Worm (Caenorhabditis elegans) whole organism, early embryonic: Measurements from ENCODE around the gene kin-20.
A peak's percentile ranks its signal among the peaks of the same experiment; 100 is the strongest.

ENCODE experiments used
- B0310.2 ChIP-seq: sonication (generic microtip); optimal IDR thresholded peaks from 2 replicates; lab custom pipeline; 2016; ENCODE audit warnings: mild to moderate bottlenecking, missing genetic modification characterization, missing compliant biosample characterization
- F13C5.2 ChIP-seq: sonication (generic microtip); optimal IDR thresholded peaks from 2 replicates; lab custom pipeline; 2017; ENCODE audit warnings: mild to moderate bottlenecking, missing genetic modification characterization, inconsistent platforms, missing compliant biosample characterization
- aly-1 ChIP-seq: sonication (generic microtip); optimal IDR thresholded peaks from 2 replicates; lab custom pipeline; 2016; ENCODE audit warnings: missing genetic modification characterization, missing compliant biosample characterization
- ama-1 ChIP-seq: fragments of 150-350 bp; optimal IDR thresholded peaks from 2 replicates; lab custom pipeline; 2014
- ceh-13 ChIP-seq: fragments of 200-800 bp; sonication (Bioruptor generic); optimal IDR thresholded peaks from 2 replicates; lab custom pipeline; 2018; ENCODE audit warnings: mild to moderate bottlenecking, missing genetic modification characterization, missing compliant biosample characterization
- ceh-36 ChIP-seq: sonication (generic microtip); optimal IDR thresholded peaks from 2 replicates; lab custom pipeline; 2016; ENCODE audit warnings: missing genetic modification characterization, inconsistent platforms, missing compliant biosample characterization
- ets-7 ChIP-seq: sonication (generic microtip); optimal IDR thresholded peaks from 2 replicates; lab custom pipeline; 2016; ENCODE audit warnings: missing genotype, missing genetic modification characterization, missing compliant biosample characterization
- flt-1 ChIP-seq: fragments of 200-800 bp; sonication (Bioruptor generic); IDR thresholded peaks from 2 replicates; pipeline ENCODE4 v1.3.6; 2022; ENCODE audit warnings: missing genetic modification characterization, missing compliant biosample characterization
- hmbx-1 ChIP-seq: sonication (generic microtip); optimal IDR thresholded peaks from 2 replicates; lab custom pipeline; 2016; ENCODE audit warnings: mild to moderate bottlenecking, missing genetic modification characterization, missing compliant biosample characterization
- hmg-4 ChIP-seq: fragments of 200-800 bp; sonication (Bioruptor generic); optimal IDR thresholded peaks from 2 replicates; lab custom pipeline; 2018; ENCODE audit warnings: mild to moderate bottlenecking, missing genetic modification characterization, missing compliant biosample characterization
- hnd-1 ChIP-seq: sonication (generic microtip); optimal IDR thresholded peaks from 2 replicates; lab custom pipeline; 2016; ENCODE audit warnings: missing genetic modification characterization, missing compliant biosample characterization
- pes-1 ChIP-seq: fragments of 200-800 bp; sonication (Bioruptor generic); IDR thresholded peaks from 2 replicates; pipeline ENCODE4 v1.3.6; 2022; ENCODE audit warnings: missing genetic modification reagents, missing genetic modification characterization, missing compliant biosample characterization
- scrt-1 ChIP-seq: fragments of 200-800 bp; sonication (Bioruptor generic); IDR thresholded peaks from 2 replicates; pipeline ENCODE4 v1.3.6; 2022; ENCODE audit warnings: missing genetic modification characterization, missing compliant biosample characterization
- sea-1 ChIP-seq: fragments of 200-800 bp; sonication (Bioruptor generic); conservative IDR thresholded peaks from 2 replicates; pipeline ENCODE4 v1.3.6; 2022; ENCODE audit warnings: missing genetic modification characterization, missing compliant biosample characterization
- tbx-11 ChIP-seq: fragments of 200-800 bp; sonication (Bioruptor generic); IDR thresholded peaks from 2 replicates; pipeline ENCODE4 v1.3.6; 2022; ENCODE audit warnings: missing genetic modification characterization, missing compliant biosample characterization
- tbx-37 ChIP-seq: fragments of 200-800 bp; sonication (Bioruptor generic); conservative IDR thresholded peaks from 2 replicates; pipeline ENCODE4 v1.3.6; 2022; ENCODE audit warnings: missing genetic modification reagents, missing genetic modification characterization, missing compliant biosample characterization
- tra-4 ChIP-seq: sonication (generic microtip); optimal IDR thresholded peaks from 2 replicates; lab custom pipeline; 2017; ENCODE audit warnings: missing genetic modification characterization, missing compliant biosample characterization

Gene kin-20

ce11 chrX:15277714-15278187, at the start of gene kin-20:
Gene kin-20 (minus strand): TSS chrX:15277764.
- no peak for TF ChIP-seq ets-7 (tag; lab: Kevin White, UChicago)
- TF ChIP-seq tbx-37 (GFP tag; lab: Robert Waterston, UW): 0 out of 2 replicates have a peak, but pooled peaks have one; percentile 18
- peak; percentile 76 for TF ChIP-seq hmg-4 (GFP tag; lab: Kevin White, UChicago)

DNA sequence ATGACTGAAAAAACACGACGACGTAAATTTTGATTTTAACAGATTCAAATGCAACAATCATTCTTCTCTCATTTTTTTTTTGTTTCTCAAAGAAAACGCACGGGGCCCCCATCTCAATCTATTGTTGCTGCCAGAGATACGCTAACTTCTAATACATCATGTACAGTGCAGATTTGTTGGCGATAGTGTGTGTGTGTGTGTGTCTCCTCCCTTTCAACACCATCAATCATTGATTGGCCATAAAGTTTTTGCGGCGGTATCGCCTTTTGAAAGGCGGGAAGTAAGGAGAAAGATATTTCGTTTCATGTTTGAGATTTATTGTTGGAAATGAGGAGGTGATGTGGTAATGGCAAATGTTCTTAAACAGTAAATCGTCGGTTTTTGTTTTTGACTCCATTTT, 49.7 kb upstream of the kin-20 start:
- TF ChIP-seq hnd-1 (tag; lab: Kevin White, UChicago): no peak
- TF ChIP-seq ceh-13: no peak
- TF ChIP-seq hmg-4 (GFP tag; lab: Kevin White, UChicago): no peak
- no peak for TF ChIP-seq tbx-37 (GFP tag; lab: Robert Waterston, UW)
- TF ChIP-seq ceh-36 (tag; lab: Kevin White, UChicago): no peak
- no peak for TF ChIP-seq F13C5.2 (tag; lab: Kevin White, UChicago)
- no peak for TF ChIP-seq ets-7 (tag; lab: Kevin White, UChicago)
- TF ChIP-seq flt-1 (GFP tag; lab: Robert Waterston, UW): no peak
- no peak for TF ChIP-seq B0310.2
- no peak for TF ChIP-seq aly-1 (tag; lab: Kevin White, UChicago)
- no peak for TF ChIP-seq tbx-11 (GFP tag; lab: Robert Waterston, UW)
- no peak for TF ChIP-seq scrt-1 (GFP tag; lab: Robert Waterston, UW)
- no peak for TF ChIP-seq sea-1 (GFP tag; lab: Robert Waterston, UW)

ce11 chrX:15325709-15326108, 48.1 kb upstream of the kin-20 start, which contains the start of gene Y15E3A.3:
Gene Y15E3A.3 (minus strand): TSS chrX:15325809.
- TF ChIP-seq ceh-13 (no peak), scrt-1 (GFP tag; lab: Robert Waterston, UW) (no peak), ets-7 (tag; lab: Kevin White, UChicago) (no peak), aly-1 (tag; lab: Kevin White, UChicago) (no peak), sea-1 (GFP tag; lab: Robert Waterston, UW) (no peak), hnd-1 (tag; lab: Kevin White, UChicago) (no peak)

DNA sequence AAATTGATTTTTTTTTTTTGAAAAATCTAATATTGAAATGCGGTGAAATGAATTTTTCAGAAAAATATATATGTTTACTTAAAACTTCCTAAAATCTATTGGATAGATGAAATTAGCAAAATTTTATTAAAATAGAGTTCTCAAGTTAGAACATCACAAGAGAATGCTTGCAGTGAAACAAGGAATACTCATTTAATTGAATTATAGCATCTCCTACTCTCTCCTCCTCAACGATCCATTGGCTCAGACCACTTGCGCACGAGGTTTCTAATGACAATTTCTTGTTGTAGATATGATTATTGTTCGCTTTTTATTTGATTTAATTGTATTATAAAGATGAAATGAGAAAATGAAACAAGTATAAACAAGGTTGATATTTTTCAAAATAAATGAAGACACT, 44.2 kb upstream of the kin-20 start:
- TF ChIP-seq pes-1 (GFP tag; lab: Robert Waterston, UW) (no peak), ceh-36 (tag; lab: Kevin White, UChicago) (no peak), hmg-4 (GFP tag; lab: Kevin White, UChicago) (no peak), tbx-37 (GFP tag; lab: Robert Waterston, UW) (no peak), sea-1 (GFP tag; lab: Robert Waterston, UW) (no peak), tra-4 (tag; lab: Kevin White, UChicago) (no peak), aly-1 (tag; lab: Kevin White, UChicago) (no peak), flt-1 (GFP tag; lab: Robert Waterston, UW) (no peak), hmbx-1 (no peak), scrt-1 (GFP tag; lab: Robert Waterston, UW) (no peak), tbx-11 (GFP tag; lab: Robert Waterston, UW) (no peak), ets-7 (tag; lab: Kevin White, UChicago) (no peak), ceh-13 (no peak), ama-1 (lab: Kevin White, UChicago) (no peak), B0310.2 (no peak), hnd-1 (tag; lab: Kevin White, UChicago) (no peak), F13C5.2 (tag; lab: Kevin White, UChicago) (no peak)

DNA sequence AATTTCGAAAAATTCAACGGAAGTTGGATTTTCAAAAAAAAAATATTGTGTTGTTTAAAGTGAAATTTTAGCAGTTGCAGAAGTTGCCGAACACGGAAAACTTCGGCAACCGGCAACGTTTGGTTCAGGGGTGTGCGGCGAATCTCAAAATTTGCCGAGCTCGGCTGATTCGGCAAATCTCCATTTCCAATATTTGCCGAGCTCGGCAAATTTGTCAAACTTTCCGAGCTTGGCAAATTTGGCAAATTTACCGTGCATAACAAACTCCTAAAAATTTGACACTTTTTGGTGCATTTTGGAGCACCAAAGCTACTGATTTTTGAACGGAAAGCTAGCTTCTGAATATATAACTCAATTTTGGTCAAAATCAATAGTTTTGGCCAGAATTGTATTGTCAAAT, 43.7 kb upstream of the kin-20 start:
- TF ChIP-seq F13C5.2 (tag; lab: Kevin White, UChicago) (no peak), hmbx-1 (no peak), tra-4 (tag; lab: Kevin White, UChicago) (no peak), B0310.2 (no peak), hnd-1 (tag; lab: Kevin White, UChicago) (no peak), ceh-36 (tag; lab: Kevin White, UChicago) (no peak), tbx-37 (GFP tag; lab: Robert Waterston, UW) (no peak), aly-1 (tag; lab: Kevin White, UChicago) (no peak), ets-7 (tag; lab: Kevin White, UChicago) (no peak), flt-1 (GFP tag; lab: Robert Waterston, UW) (no peak), hmg-4 (GFP tag; lab: Kevin White, UChicago) (no peak), ama-1 (lab: Kevin White, UChicago) (no peak)

DNA sequence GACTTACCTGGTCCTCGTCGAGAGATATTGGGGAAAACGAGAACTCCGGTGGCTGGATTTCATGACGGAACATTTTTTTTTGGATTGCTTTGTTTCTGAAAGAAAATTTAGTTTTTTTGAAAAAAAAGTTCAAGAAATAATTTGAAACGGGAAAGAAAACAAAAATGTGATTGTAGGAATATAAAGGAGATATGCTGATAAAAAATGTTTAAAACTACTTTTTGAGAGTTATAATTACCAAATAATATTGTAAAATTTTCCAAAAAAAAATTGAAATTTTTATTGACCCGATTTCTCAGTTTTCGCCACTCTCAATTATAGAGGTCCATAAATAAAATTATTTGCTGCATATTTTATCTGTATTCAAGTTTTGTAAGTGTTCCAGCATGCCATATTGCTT, 39.6 kb upstream of the kin-20 start, which contains the start of gene glb-28:
Gene glb-28, minus strand, starts transcription at position 101 of the 400 bp plus-strand sequence.
- no peak for TF ChIP-seq hmbx-1
- no peak for TF ChIP-seq F13C5.2 (tag; lab: Kevin White, UChicago)
- TF ChIP-seq flt-1 (GFP tag; lab: Robert Waterston, UW): no peak
- no peak for TF ChIP-seq B0310.2
- TF ChIP-seq tbx-11 (GFP tag; lab: Robert Waterston, UW): no peak
- no peak for TF ChIP-seq ama-1 (lab: Kevin White, UChicago)
- TF ChIP-seq ceh-13: no peak
- no peak for TF ChIP-seq hnd-1 (tag; lab: Kevin White, UChicago)
- no peak for TF ChIP-seq tbx-37 (GFP tag; lab: Robert Waterston, UW)
- TF ChIP-seq aly-1 (tag; lab: Kevin White, UChicago): no peak

DNA sequence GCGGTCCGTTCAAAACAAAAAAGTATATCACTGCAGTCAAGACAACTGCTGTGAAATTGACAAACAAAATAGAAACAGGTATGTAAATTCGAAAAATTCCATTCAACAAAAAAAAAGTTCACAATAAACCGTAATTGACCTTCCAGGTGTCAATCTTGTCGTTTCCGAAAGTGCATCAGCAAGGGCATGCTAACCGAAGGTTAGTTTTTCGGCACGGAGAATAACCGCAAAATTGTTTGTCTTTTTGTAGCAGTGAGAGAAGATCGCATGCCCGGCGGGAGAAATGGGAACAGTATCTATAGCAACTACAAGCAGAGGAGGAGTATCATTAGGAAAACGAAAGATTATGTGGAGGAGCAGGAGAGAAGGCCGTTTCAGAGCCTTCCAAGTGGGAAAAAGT, 35.1 kb upstream of the kin-20 start:
- TF ChIP-seq tbx-11 (GFP tag; lab: Robert Waterston, UW): no peak
- no peak for TF ChIP-seq hmbx-1
- no peak for TF ChIP-seq hnd-1 (tag; lab: Kevin White, UChicago)
- no peak for TF ChIP-seq ceh-13
- no peak for TF ChIP-seq ceh-36 (tag; lab: Kevin White, UChicago)
- TF ChIP-seq pes-1 (GFP tag; lab: Robert Waterston, UW): no peak
- TF ChIP-seq tra-4 (tag; lab: Kevin White, UChicago): no peak
- no peak for TF ChIP-seq ets-7 (tag; lab: Kevin White, UChicago)
- TF ChIP-seq hmg-4 (GFP tag; lab: Kevin White, UChicago): no peak
- TF ChIP-seq B0310.2: no peak
- TF ChIP-seq tbx-37 (GFP tag; lab: Robert Waterston, UW): no peak
- TF ChIP-seq F13C5.2 (tag; lab: Kevin White, UChicago): no peak
